Fruit fly (Drosophila melanogaster) whole organism, prepupa: ENCODE data around the gene ball.

Source experiments
- CG8632 ChIP-seq: fragments of 200-800 bp; sonication (Bioruptor generic); optimal IDR thresholded peaks from 3 replicates; lab custom pipeline; 2016; ENCODE audit warnings: missing biosample characterization, missing genetic modification characterization
- CG9139 ChIP-seq: fragments of 200-800 bp; sonication (Bioruptor generic); optimal IDR thresholded peaks from 3 replicates; lab custom pipeline; 2017; ENCODE audit warnings: missing biosample characterization, mild to moderate bottlenecking, missing genetic modification characterization
- Hr38 ChIP-seq: sonication (Bioruptor generic); optimal IDR thresholded peaks from 2 replicates; lab custom pipeline; 2016; ENCODE audit warnings: missing biosample characterization, missing genetic modification characterization

- TF ChIP-seq CG8632 = no peak
- no peak for TF ChIP-seq CG9139 (GFP tag; lab: Kevin White, UChicago)
- TF ChIP-seq Hr38 (GFP tag; lab: Kevin White, UChicago) = no peak
Observed at dm6 chr3R:26896260-26896659, 29.7 kb upstream of the ball start.
